Fruit fly (Drosophila melanogaster): ENCODE data around the gene Myo61F.

Myo61F gene

dm6 chr3L:1331542-1331941 lies 13.3 kb downstream of the Myo61F start, which contains the start of gene msd1 (continued):
- TF ChIP-seq emc (GFP tag; optimal IDR thresholded peaks at IDR 0.05), result no peak
- no peak for TF ChIP-seq tin (GFP tag; optimal IDR thresholded peaks at IDR 0.05)
- peak; percentile 3 for TF ChIP-seq trem (tag; optimal IDR thresholded peaks at IDR 0.05)
- peak; percentile 38; the same call in 2 of the 3 replicates for TF ChIP-seq Opbp (GFP tag; IDR thresholded peaks at IDR 0.05; ENCODE audit: partially characterized antibody)
- TF ChIP-seq CG17912 (GFP tag; optimal IDR thresholded peaks at IDR 0.05), result peak; percentile 17
- peak; percentile 63 for TF ChIP-seq CG9797 (GFP tag; optimal IDR thresholded peaks at IDR 0.05)
- peak; percentile 40; the same call in 1 of the 2 replicates for TF ChIP-seq Bgb (GFP tag; IDR thresholded peaks at IDR 0.05; ENCODE audit: partially characterized antibody)
- peak; percentile 58; the same call in 2 of the 4 replicates for TF ChIP-seq Dll (GFP tag; IDR thresholded peaks at IDR 0.05; ENCODE audit: partially characterized antibody)
- 0 out of 3 replicates have a peak, but pooled peaks have one; percentile 19 for TF ChIP-seq CG34224 (GFP tag; IDR thresholded peaks at IDR 0.05; ENCODE audit: partially characterized antibody)
- peak; percentile 4 for TF ChIP-seq HmgZ (tag; optimal IDR thresholded peaks at IDR 0.05)
- peak; percentile 32 for TF ChIP-seq BEAF-32 (GFP tag; optimal IDR thresholded peaks at IDR 0.05)
- TF ChIP-seq CG6272 (GFP tag; IDR thresholded peaks at IDR 0.05), result no peak
- TF ChIP-seq ato (GFP tag; IDR thresholded peaks at IDR 0.05; ENCODE audit: partially characterized antibody), result 0 out of 2 replicates have a peak, but pooled peaks have one; percentile 41
- TF ChIP-seq mam (GFP tag; optimal IDR thresholded peaks at IDR 0.05), result no peak
- no peak for TF ChIP-seq kay (GFP tag; optimal IDR thresholded peaks at IDR 0.05)
- TF ChIP-seq CG3407 (GFP tag; optimal IDR thresholded peaks at IDR 0.05), result no peak
- TF ChIP-seq nmo (GFP tag; optimal IDR thresholded peaks at IDR 0.05), result no peak
- no peak for TF ChIP-seq caup (GFP tag; optimal IDR thresholded peaks at IDR 0.05; ENCODE audit: severe bottlenecking)
- peak; percentile 54 for TF ChIP-seq CG1603 (tag; optimal IDR thresholded peaks at IDR 0.05)
- no peak for TF ChIP-seq ttk (GFP tag; IDR thresholded peaks at IDR 0.05)

dm6 chr3L:1332973-1333372 lies 14.7 kb downstream of the Myo61F start, which contains the start of gene msd5:
msd5 (minus strand) TSS chr3L:1333146.
- TF ChIP-seq NK7.1 (GFP tag; optimal IDR thresholded peaks at IDR 0.05) (no peak), fru (optimal IDR thresholded peaks at IDR 0.05) (no peak), zen2 (GFP tag; IDR thresholded peaks at IDR 0.05; ENCODE audit: partially characterized antibody) (0 out of 3 replicates have a peak, but pooled peaks have one; percentile 52), nerfin-2 (GFP tag; IDR thresholded peaks at IDR 0.05; ENCODE audit: partially characterized antibody) (peak; percentile 55; the same call in 1 of the 2 replicates), rib (GFP tag; IDR thresholded peaks at IDR 0.05) (no peak), Atf-2 (GFP tag; optimal IDR thresholded peaks at IDR 0.05) (no peak), E2f2 (GFP tag; IDR thresholded peaks at IDR 0.05) (peak; percentile 96), CG13287 (GFP tag; IDR thresholded peaks at IDR 0.05; ENCODE audit: partially characterized antibody) (peak; percentile 47), stwl (tag; optimal IDR thresholded peaks at IDR 0.05) (no peak), CG5953 (GFP tag; IDR thresholded peaks at IDR 0.05) (no peak), pum (GFP tag; optimal IDR thresholded peaks at IDR 0.05) (no peak), CG2116 (GFP tag; optimal IDR thresholded peaks at IDR 0.05) (peak; percentile 28), dpn (GFP tag; optimal IDR thresholded peaks at IDR 0.05) (no peak), CG33557 (GFP tag; optimal IDR thresholded peaks at IDR 0.05) (no peak), pnt (GFP tag; optimal IDR thresholded peaks at IDR 0.05) (no peak), GATAe (GFP tag; conservative IDR thresholded peaks at IDR 0.05) (no peak), CG10366 (GFP tag; IDR thresholded peaks at IDR 0.05) (no peak), Blimp-1 (GFP tag; optimal IDR thresholded peaks at IDR 0.05) (no peak), mam (GFP tag; optimal IDR thresholded peaks at IDR 0.05) (no peak), CG10147 (GFP tag; optimal IDR thresholded peaks at IDR 0.05) (no peak), amos (GFP tag; IDR thresholded peaks at IDR 0.05; ENCODE audit: partially characterized antibody) (peak; percentile 14; the same call in 1 of the 2 replicates), Dp (GFP tag; optimal IDR thresholded peaks at IDR 0.05) (peak; percentile 92), pho (GFP tag; optimal IDR thresholded peaks at IDR 0.05) (no peak), CG14860 (GFP tag; IDR thresholded peaks at IDR 0.05; ENCODE audit: partially characterized antibody) (peak; percentile 42; the same call in 2 of the 3 replicates), CG34224 (GFP tag; IDR thresholded peaks at IDR 0.05; ENCODE audit: partially characterized antibody) (peak; percentile 66), pzg (GFP tag; optimal IDR thresholded peaks at IDR 0.05) (peak; percentile 28), nmo (GFP tag; optimal IDR thresholded peaks at IDR 0.05) (no peak), CG11695 (GFP tag; IDR thresholded peaks at IDR 0.05) (no peak), CG5180 (GFP tag; optimal IDR thresholded peaks at IDR 0.05) (no peak), unc-4 (GFP tag; IDR thresholded peaks at IDR 0.05; ENCODE audit: partially characterized antibody) (peak; percentile 34; the same call in 1 of the 2 replicates), CG6175 (GFP tag; IDR thresholded peaks at IDR 0.05) (no peak)

Data from whole organism, embryonic.